Fruit fly (Drosophila melanogaster): ENCODE measurements around the gene CG12523.

The CG12523 gene

dm6 chr3L:10776367-10777026 lies 24.5 kb upstream of the CG12523 start (continued):
- TF ChIP-seq chif (GFP tag; optimal IDR thresholded peaks at IDR 0.05) (peak; percentile 90 to 92), sd (tag; optimal IDR thresholded peaks at IDR 0.05) (peak; percentile 36), mld (GFP tag; IDR thresholded peaks at IDR 0.05; ENCODE audit: partially characterized antibody) (no peak), stc (GFP tag; IDR thresholded peaks at IDR 0.05) (peak; percentile 92), exex (tag; optimal IDR thresholded peaks at IDR 0.05) (no peak), CG3726 (GFP tag; IDR thresholded peaks at IDR 0.05) (peak; percentile 91), eyg (GFP tag; optimal IDR thresholded peaks at IDR 0.05) (peak; percentile 64), prd (optimal IDR thresholded peaks at IDR 0.05) (no peak), prd (GFP tag; IDR thresholded peaks at IDR 0.05) (peak; percentile 95), chn (GFP tag; optimal IDR thresholded peaks at IDR 0.05) (peak; percentile 77), tx (GFP tag; optimal IDR thresholded peaks at IDR 0.05) (peak; percentile 77), CG2712 (tag; optimal IDR thresholded peaks at IDR 0.05) (peak; percentile 90), dan (GFP tag; IDR thresholded peaks at IDR 0.05) (peak; percentile 79), Six4 (GFP tag; optimal IDR thresholded peaks at IDR 0.05) (peak; percentile 86), hth (optimal IDR thresholded peaks at IDR 0.05) (no peak), CG30431 (GFP tag; optimal IDR thresholded peaks at IDR 0.05) (peak; percentile 82), CG32772 (GFP tag; IDR thresholded peaks at IDR 0.05) (peak; percentile 96), CG6813 (GFP tag; optimal IDR thresholded peaks at IDR 0.05) (peak; percentile 79), PHDP (tag; optimal IDR thresholded peaks at IDR 0.05) (peak; percentile 87), CG17568 (GFP tag; optimal IDR thresholded peaks at IDR 0.05) (peak; percentile 71), Dad (GFP tag; optimal IDR thresholded peaks at IDR 0.05) (peak; percentile 89), Opbp (GFP tag; IDR thresholded peaks at IDR 0.05; ENCODE audit: partially characterized antibody) (no peak), Awh (GFP tag; IDR thresholded peaks at IDR 0.05) (peak; percentile 96), D19A (tag; optimal IDR thresholded peaks at IDR 0.05) (peak; percentile 71), Ptx1 (GFP tag; IDR thresholded peaks at IDR 0.05) (peak; percentile 96), Nf-YB (GFP tag; optimal IDR thresholded peaks at IDR 0.05) (peak; percentile 58), CG8944 (GFP tag; optimal IDR thresholded peaks at IDR 0.05) (peak; percentile 89), nerfin-2 (GFP tag; IDR thresholded peaks at IDR 0.05; ENCODE audit: partially characterized antibody) (no peak), ewg (GFP tag; optimal IDR thresholded peaks at IDR 0.05) (peak; percentile 88), Dfd (GFP tag; optimal IDR thresholded peaks at IDR 0.05) (no peak), CG17802 (tag; optimal IDR thresholded peaks at IDR 0.05) (peak; percentile 73), gt (GFP tag; IDR thresholded peaks at IDR 0.05) (peak; percentile 84), CG3838 (GFP tag; optimal IDR thresholded peaks at IDR 0.05) (peak; percentile 17), CG15696 (tag; optimal IDR thresholded peaks at IDR 0.05) (no peak), yki (optimal IDR thresholded peaks at IDR 0.05) (no peak), Fer2 (tag; optimal IDR thresholded peaks at IDR 0.05) (peak; percentile 31), dati (GFP tag; IDR thresholded peaks at IDR 0.05) (peak; percentile 78), CG6854 (GFP tag; optimal IDR thresholded peaks at IDR 0.05) (peak; percentile 47), Oli (tag; optimal IDR thresholded peaks at IDR 0.05) (peak; percentile 91), CG12391 (tag; optimal IDR thresholded peaks at IDR 0.05) (peak; percentile 87), bigmax (GFP tag; optimal IDR thresholded peaks at IDR 0.05) (no peak), lmd (GFP tag; IDR thresholded peaks at IDR 0.05) (peak; percentile 93), CG2678 (tag; optimal IDR thresholded peaks at IDR 0.05) (peak; percentile 87), ap (GFP tag; IDR thresholded peaks at IDR 0.05) (peak; percentile 89), wor (GFP tag; IDR thresholded peaks at IDR 0.05) (peak; percentile 91), CG4707 (GFP tag; optimal IDR thresholded peaks at IDR 0.05) (peak; percentile 79), GATAe (GFP tag; conservative IDR thresholded peaks at IDR 0.05) (peak; percentile 56), amos (GFP tag; IDR thresholded peaks at IDR 0.05; ENCODE audit: partially characterized antibody) (no peak), CG32767 (GFP tag; IDR thresholded peaks at IDR 0.05) (peak; percentile 88), Ets65A (GFP tag) (peak; percentile 98), CG31388 (GFP tag; optimal IDR thresholded peaks at IDR 0.05) (peak; percentile 78)
